Fruit fly (Drosophila melanogaster) whole organism, adult: Measurements from ENCODE around the gene CG3942.

Source experiments
- CG11617 ChIP-seq: fragments of 200-800 bp; sonication (Bioruptor generic); optimal IDR thresholded peaks from 2 replicates; lab custom pipeline; 2017; ENCODE audit warnings: mild to moderate bottlenecking, missing biosample characterization, missing genetic modification reagents, missing genetic modification characterization
- CG12768 ChIP-seq: fragments of 200-800 bp; sonication (Bioruptor generic); optimal IDR thresholded peaks from 2 replicates; lab custom pipeline; 2017; ENCODE audit warnings: missing biosample characterization, missing genetic modification characterization, mild to moderate bottlenecking, moderate library complexity, missing genetic modification reagents
- CG14711 ChIP-seq: fragments of 200-800 bp; sonication (Bioruptor generic); optimal IDR thresholded peaks from 2 replicates; lab custom pipeline; 2018; ENCODE audit warnings: missing biosample characterization, mild to moderate bottlenecking, missing genetic modification characterization, moderate library complexity
- CG1620 ChIP-seq: fragments of 200-800 bp; sonication (Bioruptor generic); optimal IDR thresholded peaks from 2 replicates; lab custom pipeline; 2016; ENCODE audit warnings: missing biosample characterization, missing genetic modification characterization
- CG5204 ChIP-seq: fragments of 200-800 bp; sonication (Bioruptor generic); optimal IDR thresholded peaks from 2 replicates; lab custom pipeline; 2016; ENCODE audit warnings: missing biosample characterization, missing genetic modification characterization
- CG7045 ChIP-seq: fragments of 200-800 bp; sonication (Bioruptor generic); optimal IDR thresholded peaks from 2 replicates; lab custom pipeline; 2017; ENCODE audit warnings: missing biosample characterization, mild to moderate bottlenecking, missing genetic modification characterization
- Clk ChIP-seq: fragments of 200-800 bp; sonication (Bioruptor generic); optimal IDR thresholded peaks from 2 replicates; lab custom pipeline; 2017; ENCODE audit warnings: missing biosample characterization, missing genetic modification characterization
- Hr96 ChIP-seq: fragments of 200-800 bp; sonication (Bioruptor generic); optimal IDR thresholded peaks from 2 replicates; lab custom pipeline; 2016; ENCODE audit warnings: missing biosample characterization, missing genetic modification characterization
- cnc ChIP-seq, 2 experiments: fragments of >200 bp; optimal IDR thresholded peaks; 2 replicates each; lab custom pipeline; 2017
- kay ChIP-seq: fragments of 200-800 bp; sonication (Bioruptor generic); peaks from one replicate; lab custom pipeline; 2016; ENCODE audit warnings: missing biosample characterization, missing genetic modification characterization, borderline replicate concordance

dm6 chr3R:12210260-12210659 lies 43.7 kb upstream of the CG3942 start, which contains the start of gene CG4830:
- TF ChIP-seq cnc (optimal IDR thresholded peaks at IDR 0.05; lab: Kevin White, UChicago), result no peak
- no peak for TF ChIP-seq CG11617
- TF ChIP-seq kay (GFP tag; lab: Kevin White, UChicago), result no peak
- no peak for TF ChIP-seq CG1620 (GFP tag; lab: Kevin White, UChicago)
- TF ChIP-seq CG12768 (GFP tag; lab: Kevin White, UChicago), result no peak
- TF ChIP-seq CG7045 (GFP tag; lab: Kevin White, UChicago), result no peak
- TF ChIP-seq Clk (GFP tag; lab: Kevin White, UChicago), result no peak
- TF ChIP-seq CG5204, result no peak
- TF ChIP-seq Hr96 (GFP tag; lab: Kevin White, UChicago), result no peak
- TF ChIP-seq CG14711 (tag; lab: Kevin White, UChicago), result no peak
